Fruit fly (Drosophila melanogaster) whole organism, embryonic: Measurements from ENCODE around the gene spidey.

ENCODE experiments used
- CG10366 ChIP-seq: fragments of 200-800 bp; sonication (Bioruptor generic); IDR thresholded peaks from 2 replicates; pipeline ENCODE4 v1.3.6; 2022; ENCODE audit warnings: missing biosample characterization, missing genetic modification characterization
- CG10979 ChIP-seq: fragments of 200-800 bp; sonication (Bioruptor generic); optimal IDR thresholded peaks from 2 replicates; lab custom pipeline; 2018; ENCODE audit warnings: missing biosample characterization, mild to moderate bottlenecking, missing genetic modification characterization, moderate library complexity
- CG11085 ChIP-seq: fragments of 200-800 bp; sonication (Bioruptor generic); IDR thresholded peaks from 2 replicates; pipeline ENCODE4 v1.3.6; 2022; ENCODE audit warnings: missing biosample characterization, missing genetic modification characterization
- CG12659 ChIP-seq: fragments of 200-800 bp; sonication (Bioruptor generic); optimal IDR thresholded peaks from 3 replicates; lab custom pipeline; 2017; ENCODE audit warnings: mild to moderate bottlenecking, missing biosample characterization, missing genetic modification reagents, missing genetic modification characterization
- CG12769 ChIP-seq: fragments of 200-800 bp; sonication (Bioruptor generic); optimal IDR thresholded peaks from 2 replicates; lab custom pipeline; 2019; ENCODE audit warnings: missing biosample characterization, mild to moderate bottlenecking, missing genetic modification characterization, moderate library complexity
- CG13424 ChIP-seq: fragments of 200-800 bp; sonication (Bioruptor generic); optimal IDR thresholded peaks from 2 replicates; lab custom pipeline; 2019; ENCODE audit warnings: missing biosample characterization, mild to moderate bottlenecking, missing genetic modification characterization, moderate library complexity
- CG14710 ChIP-seq: fragments of 200-800 bp; sonication (Bioruptor generic); optimal IDR thresholded peaks from 3 replicates; lab custom pipeline; 2019; ENCODE audit warnings: missing biosample characterization, mild to moderate bottlenecking, missing genetic modification characterization, moderate library complexity
- CG17186 ChIP-seq: fragments of 200-800 bp; sonication (Bioruptor generic); optimal IDR thresholded peaks from 3 replicates; lab custom pipeline; 2017; ENCODE audit warnings: missing biosample characterization, missing genetic modification reagents, missing genetic modification characterization
- CG2678 ChIP-seq: fragments of 200-800 bp; sonication (Bioruptor generic); optimal IDR thresholded peaks from 3 replicates; lab custom pipeline; 2019; ENCODE audit warnings: missing biosample characterization, mild to moderate bottlenecking, missing genetic modification characterization, moderate library complexity
- CG3281 ChIP-seq: fragments of 200-800 bp; sonication (Bioruptor generic); optimal IDR thresholded peaks from 3 replicates; lab custom pipeline; 2017; ENCODE audit warnings: missing biosample characterization, mild to moderate bottlenecking, missing genetic modification characterization
- CG34422 ChIP-seq: fragments of 200-800 bp; sonication (Bioruptor generic); IDR thresholded peaks from 3 replicates; pipeline ENCODE4 v1.3.6; 2022; ENCODE audit warnings: missing biosample characterization, missing genetic modification characterization
- CG6765 ChIP-seq: fragments of 200-800 bp; sonication (Bioruptor generic); optimal IDR thresholded peaks from 3 replicates; lab custom pipeline; 2017; ENCODE audit warnings: missing biosample characterization, mild to moderate bottlenecking, missing genetic modification characterization
- CG6854 ChIP-seq: fragments of 200-800 bp; sonication (Bioruptor generic); optimal IDR thresholded peaks from 3 replicates; lab custom pipeline; 2017; ENCODE audit warnings: missing biosample characterization, mild to moderate bottlenecking, missing genetic modification characterization
- CG7372 ChIP-seq: fragments of 200-800 bp; sonication (Bioruptor generic); IDR thresholded peaks from 2 replicates; pipeline ENCODE4 v1.3.6; 2022; ENCODE audit warnings: missing biosample characterization, missing genetic modification characterization
- Chrac-16 ChIP-seq: fragments of 200-800 bp; sonication (Bioruptor generic); optimal IDR thresholded peaks from 3 replicates; lab custom pipeline; 2016; ENCODE audit warnings: missing biosample characterization, missing genetic modification characterization
- CrebB ChIP-seq: fragments of 200-800 bp; sonication (Bioruptor generic); optimal IDR thresholded peaks from 3 replicates; lab custom pipeline; 2018; ENCODE audit warnings: missing biosample characterization, mild to moderate bottlenecking, missing genetic modification characterization
- Dbx ChIP-seq: fragments of 200-800 bp; sonication (Bioruptor generic); IDR thresholded peaks from 3 replicates; pipeline ENCODE4 v1.3.6; 2022; ENCODE audit warnings: missing biosample characterization, missing genetic modification characterization
- Doc2 ChIP-seq: fragments of 200-800 bp; sonication (Bioruptor generic); IDR thresholded peaks from 2 replicates; pipeline ENCODE4 v1.3.6; 2022; ENCODE audit warnings: missing biosample characterization, missing genetic modification characterization
- Fer2 ChIP-seq: fragments of 200-800 bp; sonication (Bioruptor generic); optimal IDR thresholded peaks from 2 replicates; lab custom pipeline; 2018; ENCODE audit warnings: missing biosample characterization, mild to moderate bottlenecking, missing genetic modification characterization, moderate library complexity
- HHEX ChIP-seq: fragments of 200-800 bp; sonication (Bioruptor generic); optimal IDR thresholded peaks from 3 replicates; lab custom pipeline; 2017; ENCODE audit warnings: missing biosample characterization, mild to moderate bottlenecking, missing genetic modification characterization, missing genetic modification reagents
- Hey ChIP-seq: fragments of 200-800 bp; sonication (Bioruptor generic); optimal IDR thresholded peaks from 3 replicates; lab custom pipeline; 2018; ENCODE audit warnings: missing biosample characterization, mild to moderate bottlenecking, missing genetic modification characterization
- Lim3 ChIP-seq: fragments of 200-800 bp; sonication (Bioruptor generic); IDR thresholded peaks from 2 replicates; pipeline ENCODE4 v1.3.6; 2022; ENCODE audit warnings: missing biosample characterization, missing genetic modification characterization
- NC2α ChIP-seq: fragments of 200-800 bp; sonication (Bioruptor generic); optimal IDR thresholded peaks from 2 replicates; lab custom pipeline; 2016; ENCODE audit warnings: missing biosample characterization, missing genetic modification characterization
- NC2β ChIP-seq: fragments of 200-800 bp; sonication (Bioruptor generic); optimal IDR thresholded peaks from 2 replicates; lab custom pipeline; 2016; ENCODE audit warnings: missing biosample characterization, missing genetic modification characterization
- PHDP ChIP-seq: fragments of 200-800 bp; sonication (Bioruptor generic); optimal IDR thresholded peaks from 3 replicates; lab custom pipeline; 2018; ENCODE audit warnings: missing biosample characterization, mild to moderate bottlenecking, missing genetic modification characterization, moderate library complexity
- Ravus ChIP-seq: fragments of 200-800 bp; sonication (Bioruptor generic); IDR thresholded peaks from 2 replicates; pipeline ENCODE4 v1.3.6; 2022; ENCODE audit warnings: missing biosample characterization, missing genetic modification characterization
- Sry-β ChIP-seq: fragments of 200-800 bp; sonication (Bioruptor generic); optimal IDR thresholded peaks from 2 replicates; lab custom pipeline; 2018; ENCODE audit warnings: missing biosample characterization, mild to moderate bottlenecking, missing genetic modification characterization, moderate library complexity
- TFAM ChIP-seq: fragments of 200-800 bp; sonication (Bioruptor generic); optimal IDR thresholded peaks from 2 replicates; lab custom pipeline; 2017; ENCODE audit warnings: missing biosample characterization, missing genetic modification characterization, inconsistent platforms
- bab2 ChIP-seq: fragments of 200-800 bp; sonication (Bioruptor generic); optimal IDR thresholded peaks from 2 replicates; lab custom pipeline; 2016; ENCODE audit warnings: missing biosample characterization, missing genetic modification characterization
- croc ChIP-seq: fragments of 200-800 bp; sonication (Bioruptor generic); conservative IDR thresholded peaks from 3 replicates; pipeline ENCODE4 v1.3.6; 2022; ENCODE audit warnings: missing biosample characterization, missing genetic modification characterization
- dimm ChIP-seq: fragments of 200-800 bp; sonication (Bioruptor generic); IDR thresholded peaks from 2 replicates; pipeline ENCODE4 v1.3.6; 2022; ENCODE audit warnings: missing biosample characterization, missing genetic modification characterization
- dm ChIP-seq: fragments of 200-800 bp; sonication (Bioruptor generic); optimal IDR thresholded peaks from 3 replicates; lab custom pipeline; 2016; ENCODE audit warnings: missing biosample characterization, missing genetic modification characterization
- grau ChIP-seq: fragments of 200-800 bp; optimal IDR thresholded peaks from 3 replicates; lab custom pipeline; 2019; ENCODE audit warnings: missing biosample characterization, mild to moderate bottlenecking, missing genetic modification characterization, moderate library complexity
- kah ChIP-seq: fragments of 200-800 bp; sonication (Bioruptor generic); optimal IDR thresholded peaks from 2 replicates; lab custom pipeline; 2018; ENCODE audit warnings: missing biosample characterization, mild to moderate bottlenecking, missing genetic modification characterization
- lab ChIP-seq: fragments of 200-800 bp; sonication (Bioruptor generic); optimal IDR thresholded peaks from 3 replicates; lab custom pipeline; 2017; ENCODE audit warnings: missing biosample characterization, missing genetic modification characterization, mild to moderate bottlenecking, moderate library complexity, missing genetic modification reagents
- mirr ChIP-seq: fragments of 200-800 bp; sonication (Bioruptor generic); optimal IDR thresholded peaks from 3 replicates; lab custom pipeline; 2018; ENCODE audit warnings: missing biosample characterization, mild to moderate bottlenecking, missing genetic modification characterization
- otp ChIP-seq: fragments of 200-800 bp; sonication (Bioruptor generic); IDR thresholded peaks from 3 replicates; pipeline ENCODE4, ENCODE4 v1.3.6; 2022; ENCODE audit warnings: missing biosample characterization, missing genetic modification characterization
- pfk ChIP-seq: fragments of 200-800 bp; sonication (Bioruptor generic); optimal IDR thresholded peaks from 2 replicates; lab custom pipeline; 2018; ENCODE audit warnings: missing biosample characterization, mild to moderate bottlenecking, missing genetic modification characterization, moderate library complexity
- ro ChIP-seq: fragments of 200-800 bp; sonication (Bioruptor generic); IDR thresholded peaks from 2 replicates; pipeline ENCODE4 v1.3.6; 2022; ENCODE audit warnings: missing biosample characterization, missing genetic modification characterization
- row ChIP-seq: fragments of 200-800 bp; sonication (Bioruptor generic); IDR thresholded peaks from 3 replicates; pipeline ENCODE4 v1.3.6; 2022; ENCODE audit warnings: missing biosample characterization, missing genetic modification characterization
- shn ChIP-seq: fragments of 200-800 bp; sonication (Bioruptor generic); optimal IDR thresholded peaks from 3 replicates; lab custom pipeline; 2016; ENCODE audit warnings: missing biosample characterization, missing genetic modification characterization
- tap ChIP-seq: fragments of 200-800 bp; optimal IDR thresholded peaks from 3 replicates; lab custom pipeline; 2019; ENCODE audit warnings: missing biosample characterization, mild to moderate bottlenecking, missing genetic modification characterization, moderate library complexity
- trh ChIP-seq: fragments of 200-800 bp; sonication (Bioruptor generic); optimal IDR thresholded peaks from 2 replicates; lab custom pipeline; 2016; ENCODE audit warnings: missing biosample characterization, missing genetic modification characterization
- vnd ChIP-seq: fragments of 200-800 bp; sonication (Bioruptor generic); IDR thresholded peaks from 3 replicates; pipeline ENCODE4 v1.3.6; 2022; ENCODE audit warnings: missing biosample characterization, missing genetic modification characterization; ENCODE audit not compliant: partially characterized antibody
- vvl ChIP-seq: fragments of 200-800 bp; sonication (Bioruptor generic); IDR thresholded peaks from 2 replicates; pipeline ENCODE4 v1.3.6; 2022; ENCODE audit warnings: missing biosample characterization, missing genetic modification characterization
- zen ChIP-seq: fragments of 200-800 bp; sonication (Bioruptor generic); optimal IDR thresholded peaks from 3 replicates; lab custom pipeline; 2018; ENCODE audit warnings: missing biosample characterization, mild to moderate bottlenecking, missing genetic modification characterization, moderate library complexity
- zf30C ChIP-seq: fragments of 200-800 bp; sonication (Bioruptor generic); optimal IDR thresholded peaks from 3 replicates; lab custom pipeline; 2018; ENCODE audit warnings: missing biosample characterization, mild to moderate bottlenecking, missing genetic modification characterization
- zfh1 ChIP-seq: fragments of 200-800 bp; sonication (Bioruptor generic); IDR thresholded peaks from 3 replicates; pipeline ENCODE4 v1.3.6; 2022; ENCODE audit warnings: missing biosample characterization, missing genetic modification characterization

Gene spidey

dm6 chrX:7908239-7909068 is at the start of gene spidey, which contains the start of gene dpr14 (continued):
- TF ChIP-seq mirr (GFP tag; lab: Kevin White, UChicago) (peak; percentile 88), Fer2 (tag; lab: Kevin White, UChicago) (peak; percentile 86), croc (GFP tag; lab: Robert Waterston, UW) (peak; percentile 75), TFAM (GFP tag; lab: Kevin White, UChicago) (peak; percentile 50), tap (tag; lab: Kevin White, UChicago) (peak; percentile 91), CG2678 (tag; lab: Kevin White, UChicago) (peak; percentile 96), Lim3 (GFP tag; lab: Robert Waterston, UW) (peak; percentile 35; the same call in 1 of the 2 replicates), bab2 (GFP tag; lab: Kevin White, UChicago) (peak; percentile 82), dm (peak; percentile 74), CG17186 (GFP tag; lab: Kevin White, UChicago) (no peak), otp (GFP tag; lab: Robert Waterston, UW) (peak; percentile 48; the same call in 1 of the 3 replicates), Dbx (GFP tag; lab: Robert Waterston, UW) (peak; percentile 90), Hey (tag; lab: Kevin White, UChicago) (peak; percentile 67), CG6854 (peak; percentile 87), vnd (no peak; the same call in 2 of the 3 replicates), row (GFP tag; lab: Robert Waterston, UW) (peak; percentile 98), Chrac-16 (GFP tag; lab: Kevin White, UChicago) (peak; percentile 81), pfk (GFP tag; lab: Kevin White, UChicago) (peak; percentile 12), shn (GFP tag; lab: Kevin White, UChicago) (peak; percentile 85), CG10366 (peak; percentile 89), CG3281 (GFP tag; lab: Kevin White, UChicago) (peak; percentile 92), zf30C (GFP tag; lab: Kevin White, UChicago) (no peak), HHEX (GFP tag; lab: Kevin White, UChicago) (peak; percentile 93), NC2β (GFP tag; lab: Kevin White, UChicago) (peak; percentile 83), lab (GFP tag; lab: Kevin White, UChicago) (peak; percentile 96), vvl (GFP tag; lab: Robert Waterston, UW) (peak; percentile 93), Doc2 (GFP tag; lab: Robert Waterston, UW) (no peak; the same call in 1 of the 2 replicates), CG10979 (tag; lab: Kevin White, UChicago) (peak; percentile 87), kah (peak; percentile 69), grau (peak; percentile 92), zfh1 (GFP tag; lab: Robert Waterston, UW) (peak; percentile 87), Ravus (GFP tag; lab: Robert Waterston, UW) (peak; percentile 67), CG34422 (peak; percentile 91), CG12769 (peak; percentile 95), CG14710 (tag; lab: Kevin White, UChicago) (peak; percentile 83), dimm (peak; percentile 70; the same call in 1 of the 2 replicates), Sry-β (GFP tag; lab: Kevin White, UChicago) (peak; percentile 31), CG7372 (GFP tag; lab: Robert Waterston, UW) (peak; percentile 89), trh (GFP tag; lab: Kevin White, UChicago) (peak; percentile 33), NC2α (peak; percentile 79), zen (tag; lab: Kevin White, UChicago) (peak; percentile 73), CG11085 (GFP tag; lab: Robert Waterston, UW) (peak; percentile 85), CrebB (tag; lab: Kevin White, UChicago) (peak; percentile 87), CG12659 (GFP tag; lab: Kevin White, UChicago) (peak; percentile 92), CG6765 (GFP tag; lab: Kevin White, UChicago) (peak; percentile 90), PHDP (tag; lab: Kevin White, UChicago) (peak; percentile 93), ro (GFP tag; lab: Robert Waterston, UW) (peak; percentile 42; the same call in 1 of the 2 replicates), CG13424 (tag; lab: Kevin White, UChicago) (peak; percentile 92)
